Worm (Caenorhabditis elegans) whole organism, L1 larva: ENCODE results near the gene B0294.3.

Experiments
- Y116A8C.19 ChIP-seq: sonication (generic microtip); optimal IDR thresholded peaks from 2 replicates; lab custom pipeline; 2016; ENCODE audit warnings: missing compliant biosample characterization, missing genetic modification characterization, borderline replicate concordance
- ama-1 ChIP-seq: fragments of 150-350 bp; optimal IDR thresholded peaks from 2 replicates; lab custom pipeline; 2014
- ces-1 ChIP-seq: fragments of 150-350 bp; optimal IDR thresholded peaks from 2 replicates; lab custom pipeline; 2014; ENCODE audit warnings: missing biosample characterization, missing genetic modification reagents, missing genetic modification characterization
- lin-14 ChIP-seq: fragments of 200-800 bp; sonication (Bioruptor generic); optimal IDR thresholded peaks from 2 replicates; lab custom pipeline; 2018; ENCODE audit warnings: mild to moderate bottlenecking, missing genetic modification characterization, moderate library complexity, missing compliant biosample characterization
- lin-35 ChIP-seq, 2 experiments: fragments of 150-350 bp; optimal IDR thresholded peaks; 2 replicates each; lab custom pipeline; 2014; ENCODE audit warnings: missing biosample characterization in 2 of 2, missing genetic modification characterization in 2 of 2, missing genetic modification reagents in 2 of 2
- pax-3 ChIP-seq: fragments of 200-800 bp; sonication (Bioruptor generic); optimal IDR thresholded peaks from 2 replicates; lab custom pipeline; 2018; ENCODE audit warnings: mild to moderate bottlenecking, missing genetic modification characterization, moderate library complexity, missing compliant biosample characterization
- snpc-4 ChIP-seq: fragments of 150-350 bp; optimal IDR thresholded peaks from 2 replicates; lab custom pipeline; 2014; ENCODE audit warnings: missing biosample characterization, missing genetic modification characterization
- swsn-7 ChIP-seq: sonication (generic microtip); optimal IDR thresholded peaks from 2 replicates; lab custom pipeline; 2016; ENCODE audit warnings: missing genetic modification characterization, missing compliant biosample characterization
- unc-98 ChIP-seq: fragments of 200-800 bp; sonication (Bioruptor generic); IDR thresholded peaks from 2 replicates; pipeline ENCODE4 v1.3.6; 2022; ENCODE audit warnings: missing genetic modification characterization, missing compliant biosample characterization

- peak; percentile 73 for TF ChIP-seq pax-3 (tag; lab: Kevin White, UChicago)
- no peak for TF ChIP-seq unc-98
- TF ChIP-seq snpc-4, result no peak
- TF ChIP-seq ama-1, result no peak
- no peak for TF ChIP-seq ces-1 (GFP tag; lab: Kevin White, UChicago)
- TF ChIP-seq lin-14 (GFP tag; lab: Kevin White, UChicago), result no peak
- TF ChIP-seq Y116A8C.19 (tag; lab: Kevin White, UChicago), result no peak
- TF ChIP-seq lin-35 (GFP tag; optimal IDR thresholded peaks at IDR 0.05; lab: Kevin White, UChicago), result no peak
- no peak for TF ChIP-seq swsn-7 (tag; lab: Kevin White, UChicago)
Measured at ce11 chrX:1901480-1901879, 9.5 kb downstream of the B0294.3 start.
